Worm (Caenorhabditis elegans) whole organism, L3 larva: ENCODE results near the gene pei-1.

Experiments
- R02D3.7 ChIP-seq: fragments of 150-350 bp; optimal IDR thresholded peaks from 2 replicates; lab custom pipeline; 2014; ENCODE audit warnings: missing biosample characterization, missing genetic modification characterization
- ZK546.5 ChIP-seq: sonication (generic microtip); optimal IDR thresholded peaks from 2 replicates; lab custom pipeline; 2017; ENCODE audit warnings: missing biosample characterization, missing genetic modification characterization
- aly-2 ChIP-seq: fragments of 150-350 bp; optimal IDR thresholded peaks from 2 replicates; lab custom pipeline; 2014; ENCODE audit warnings: missing biosample characterization, missing genetic modification characterization
- ama-1 ChIP-seq: fragments of 150-350 bp; optimal IDR thresholded peaks from 2 replicates; lab custom pipeline; 2018
- ceh-16 ChIP-seq: sonication (generic microtip); optimal IDR thresholded peaks from 2 replicates; lab custom pipeline; 2017; ENCODE audit warnings: missing biosample characterization, missing genetic modification characterization
- ceh-28 ChIP-seq: fragments of 150-350 bp; optimal IDR thresholded peaks from 2 replicates; lab custom pipeline; 2014; ENCODE audit warnings: missing biosample characterization, missing genetic modification reagents, missing genetic modification characterization
- ceh-82 ChIP-seq: fragments of 150-350 bp; optimal IDR thresholded peaks from 2 replicates; lab custom pipeline; 2014; ENCODE audit warnings: missing biosample characterization, missing genetic modification characterization
- ceh-9 ChIP-seq: sonication (generic microtip); optimal IDR thresholded peaks from 2 replicates; lab custom pipeline; 2018; ENCODE audit warnings: missing biosample characterization, missing genetic modification characterization
- egl-27 ChIP-seq: sonication (generic microtip); optimal IDR thresholded peaks from 4 replicates; lab custom pipeline; 2017; ENCODE audit warnings: missing biosample characterization, missing genetic modification reagents, missing genetic modification characterization
- egl-5 ChIP-seq: fragments of 150-350 bp; optimal IDR thresholded peaks from 2 replicates; lab custom pipeline; 2017; ENCODE audit warnings: missing biosample characterization, missing genetic modification reagents, missing genetic modification characterization, inconsistent platforms
- elt-1 ChIP-seq: fragments of 150-350 bp; optimal IDR thresholded peaks from 2 replicates; lab custom pipeline; 2014; ENCODE audit warnings: missing biosample characterization, missing genetic modification characterization
- elt-2 ChIP-seq: sonication (generic microtip); optimal IDR thresholded peaks from 2 replicates; lab custom pipeline; 2016; ENCODE audit warnings: missing genetic modification reagents, mild to moderate bottlenecking, missing genetic modification characterization, missing compliant biosample characterization
- eor-1 ChIP-seq, 2 experiments: fragments of 150-350 bp; optimal IDR thresholded peaks; 2 replicates each; lab custom pipeline; 2014 to 2018; ENCODE audit warnings: missing biosample characterization in 2 of 2, missing genetic modification characterization in 2 of 2
- fkh-10 ChIP-seq: sonication (generic microtip); optimal IDR thresholded peaks from 2 replicates; lab custom pipeline; 2017; ENCODE audit warnings: missing biosample characterization, missing genetic modification reagents, missing genetic modification characterization
- hmg-11 ChIP-seq: sonication (generic microtip); optimal IDR thresholded peaks from 2 replicates; lab custom pipeline; 2016; ENCODE audit warnings: missing genetic modification characterization, missing compliant biosample characterization
- lin-15B ChIP-seq: fragments of 150-350 bp; optimal IDR thresholded peaks from 2 replicates; lab custom pipeline; 2014; ENCODE audit warnings: missing biosample characterization, missing genetic modification characterization
- lin-39 ChIP-seq: fragments of 150-350 bp; optimal IDR thresholded peaks from 2 replicates; lab custom pipeline; 2018; ENCODE audit warnings: missing biosample characterization, missing genetic modification reagents, missing genetic modification characterization
- mdl-1 ChIP-seq: fragments of 150-350 bp; optimal IDR thresholded peaks from 2 replicates; lab custom pipeline; 2014; ENCODE audit warnings: missing biosample characterization, missing genetic modification characterization
- nfya-1 ChIP-seq: sonication (generic microtip); optimal IDR thresholded peaks from 2 replicates; lab custom pipeline; 2017; ENCODE audit warnings: missing genetic modification characterization, mild to moderate bottlenecking, missing compliant biosample characterization, antibody characterized with exemption, moderate library complexity; ENCODE audit not compliant: insufficient read depth
- nhr-12 ChIP-seq: fragments of 150-350 bp; optimal IDR thresholded peaks from 2 replicates; lab custom pipeline; 2014; ENCODE audit warnings: missing biosample characterization, missing genetic modification characterization
- nhr-23 ChIP-seq: fragments of 150-350 bp; optimal IDR thresholded peaks from 2 replicates; lab custom pipeline; 2014; ENCODE audit warnings: missing biosample characterization, missing genetic modification reagents, missing genetic modification characterization
- nhr-237 ChIP-seq: fragments of 150-350 bp; optimal IDR thresholded peaks from 2 replicates; lab custom pipeline; 2014; ENCODE audit warnings: missing biosample characterization, missing genetic modification characterization
- nhr-25 ChIP-seq: sonication (generic microtip); optimal IDR thresholded peaks from 2 replicates; lab custom pipeline; 2017; ENCODE audit warnings: missing biosample characterization, missing genetic modification characterization
- nhr-43 ChIP-seq: sonication (generic microtip); optimal IDR thresholded peaks from 2 replicates; lab custom pipeline; 2016; ENCODE audit warnings: mild to moderate bottlenecking, missing genetic modification characterization, missing compliant biosample characterization; ENCODE audit not compliant: poor library complexity, severe bottlenecking
- nhr-67 ChIP-seq: fragments of 150-350 bp; optimal IDR thresholded peaks from 2 replicates; lab custom pipeline; 2014; ENCODE audit warnings: missing biosample characterization, missing genetic modification characterization
- nhr-76 ChIP-seq: fragments of 150-350 bp; sonication (generic microtip); optimal IDR thresholded peaks from 5 replicates; lab custom pipeline; 2014; ENCODE audit warnings: missing biosample characterization, missing genetic modification characterization
- nhr-77 ChIP-seq: fragments of 150-350 bp; optimal IDR thresholded peaks from 2 replicates; lab custom pipeline; 2014; ENCODE audit warnings: missing biosample characterization, missing genetic modification characterization
- pha-4 ChIP-seq: fragments of 150-350 bp; optimal IDR thresholded peaks from 2 replicates; lab custom pipeline; 2014; ENCODE audit warnings: missing biosample characterization, missing genetic modification reagents, missing genetic modification characterization
- pqm-1 ChIP-seq: fragments of 150-350 bp; optimal IDR thresholded peaks from 2 replicates; lab custom pipeline; 2017; ENCODE audit warnings: missing biosample characterization, missing genetic modification characterization, inconsistent platforms
- snpc-4 ChIP-seq: fragments of 150-350 bp; optimal IDR thresholded peaks from 2 replicates; lab custom pipeline; 2014; ENCODE audit warnings: missing biosample characterization, missing genetic modification characterization
- unc-62 ChIP-seq: fragments of 150-350 bp; sonication (generic microtip); optimal IDR thresholded peaks from 4 replicates; lab custom pipeline; 2014; ENCODE audit warnings: missing biosample characterization, missing genetic modification reagents, missing genetic modification characterization
- ztf-11 ChIP-seq: fragments of 150-350 bp; optimal IDR thresholded peaks from 2 replicates; lab custom pipeline; 2014; ENCODE audit warnings: missing biosample characterization, missing genetic modification characterization
- ztf-4 ChIP-seq: fragments of 150-350 bp; optimal IDR thresholded peaks from 2 replicates; lab custom pipeline; 2014; ENCODE audit warnings: missing biosample characterization, missing genetic modification characterization

The pei-1 gene

DNA sequence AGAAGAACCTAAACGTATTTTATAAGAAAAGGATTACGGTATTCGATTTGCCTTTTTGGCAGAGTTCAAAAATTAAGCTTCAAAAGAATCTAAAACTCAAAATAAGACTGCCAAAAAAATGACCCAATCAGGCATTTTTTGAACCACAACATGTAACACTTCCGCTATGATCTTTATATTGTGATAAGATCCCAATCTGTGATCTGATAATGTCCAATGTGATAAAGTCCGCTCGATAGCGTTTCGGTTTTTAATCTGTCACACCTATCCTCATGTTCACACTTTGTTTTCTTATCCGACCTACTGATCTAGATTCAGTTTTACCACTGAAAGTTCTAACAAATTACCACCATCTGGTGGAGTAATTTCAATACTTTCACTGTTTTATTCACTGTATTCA lies 21.7 kb upstream of the pei-1 start:
- no peak for TF ChIP-seq hmg-11 (tag; lab: Kevin White, UChicago)
- TF ChIP-seq R02D3.7: no peak
- TF ChIP-seq aly-2 (tag; lab: Kevin White, UChicago): no peak
- no peak for TF ChIP-seq nhr-67 (tag; lab: Kevin White, UChicago)
- TF ChIP-seq nfya-1: no peak
- TF ChIP-seq ceh-16 (tag; lab: Kevin White, UChicago): no peak
- no peak for TF ChIP-seq ZK546.5 (tag; lab: Kevin White, UChicago)
- no peak for TF ChIP-seq nhr-77 (tag; lab: Kevin White, UChicago)
- peak; percentile 22 for TF ChIP-seq nhr-23 (tag; lab: Kevin White, UChicago)
- TF ChIP-seq egl-27: no peak
- no peak for TF ChIP-seq lin-39 (tag; lab: Kevin White, UChicago)
- no peak for TF ChIP-seq nhr-43
- no peak for TF ChIP-seq pha-4
- peak; percentile 99 for TF ChIP-seq elt-1 (tag; lab: Kevin White, UChicago)
- no peak for TF ChIP-seq ceh-9 (tag; lab: Kevin White, UChicago)

DNA sequence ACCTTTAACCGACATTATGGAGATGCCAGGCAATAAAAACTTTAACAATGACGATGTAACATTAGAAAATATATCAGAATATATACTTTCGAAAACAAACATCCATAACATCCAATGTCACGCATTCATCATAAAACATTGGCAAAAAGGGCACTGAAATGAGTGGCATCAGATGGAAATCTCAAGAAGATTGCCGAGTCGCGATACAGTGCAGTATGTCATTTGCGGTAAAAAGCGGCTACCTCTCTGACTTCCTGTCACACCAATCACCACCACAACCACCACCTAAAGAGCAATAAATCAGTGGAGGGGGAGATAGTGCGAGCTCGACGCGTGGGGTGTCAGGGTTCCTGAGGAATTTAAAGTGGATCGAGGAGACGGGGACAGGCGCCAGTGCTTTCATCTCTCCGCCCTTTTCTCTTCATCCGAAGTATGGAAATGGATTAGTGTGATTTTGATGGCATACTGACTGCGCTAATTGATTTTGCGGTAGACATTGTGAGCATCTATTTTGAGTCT lies 20.8 kb upstream of the pei-1 start:
- TF ChIP-seq elt-1 (tag; lab: Kevin White, UChicago): peak; percentile 92
- no peak for TF ChIP-seq nhr-76 (tag; lab: Kevin White, UChicago)
- no peak for TF ChIP-seq nhr-43
- no peak for TF ChIP-seq R02D3.7
- no peak for TF ChIP-seq nhr-25 (tag; lab: Kevin White, UChicago)
- TF ChIP-seq, all 47 proteins: peak for 1

DNA sequence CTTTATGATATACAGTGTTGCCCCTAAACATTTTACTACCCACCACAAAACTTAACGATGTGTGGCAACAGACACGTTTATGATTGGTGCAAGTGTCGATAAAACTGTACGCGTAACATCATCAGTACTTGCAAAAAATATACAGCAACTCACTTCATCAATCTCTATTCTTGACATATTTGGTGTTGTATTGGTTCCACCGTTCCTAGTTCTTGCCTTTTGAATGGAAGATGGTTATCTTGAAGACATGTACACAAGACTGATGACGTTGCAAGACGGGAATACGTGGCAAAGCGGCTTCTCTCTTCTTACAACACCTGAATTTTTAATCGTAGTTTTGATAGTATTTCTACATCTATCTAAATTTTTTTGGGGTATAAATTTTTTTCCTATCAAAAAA lies 18.6 kb upstream of the pei-1 start:
- TF ChIP-seq pha-4 (no peak), ZK546.5 (tag; lab: Kevin White, UChicago) (no peak), elt-1 (tag; lab: Kevin White, UChicago) (peak; percentile 92), lin-39 (tag; lab: Kevin White, UChicago) (no peak), nhr-25 (tag; lab: Kevin White, UChicago) (peak; percentile 4)

DNA sequence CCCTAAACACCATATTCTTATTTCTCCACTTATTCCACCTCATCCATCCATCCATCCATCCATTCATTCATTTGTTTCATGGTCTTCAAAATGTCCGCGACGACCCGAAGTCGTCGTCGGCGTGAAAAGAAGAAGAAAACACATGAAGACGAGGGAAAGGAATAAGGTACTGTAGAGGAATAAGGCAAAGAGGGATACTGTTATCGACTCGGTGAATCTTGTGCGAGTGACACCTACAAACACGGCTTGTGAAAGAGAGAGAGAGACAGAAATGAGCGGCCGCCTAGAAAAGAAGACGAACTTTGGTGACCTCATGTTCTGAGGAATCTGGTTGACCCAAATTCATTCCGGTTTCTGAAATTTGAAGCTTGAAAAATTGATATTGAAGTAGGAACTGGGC lies 16.8 kb upstream of the pei-1 start:
- TF ChIP-seq elt-1 (tag; lab: Kevin White, UChicago) (peak; percentile 93), nhr-25 (tag; lab: Kevin White, UChicago) (peak; percentile 55), ama-1 (no peak)

DNA sequence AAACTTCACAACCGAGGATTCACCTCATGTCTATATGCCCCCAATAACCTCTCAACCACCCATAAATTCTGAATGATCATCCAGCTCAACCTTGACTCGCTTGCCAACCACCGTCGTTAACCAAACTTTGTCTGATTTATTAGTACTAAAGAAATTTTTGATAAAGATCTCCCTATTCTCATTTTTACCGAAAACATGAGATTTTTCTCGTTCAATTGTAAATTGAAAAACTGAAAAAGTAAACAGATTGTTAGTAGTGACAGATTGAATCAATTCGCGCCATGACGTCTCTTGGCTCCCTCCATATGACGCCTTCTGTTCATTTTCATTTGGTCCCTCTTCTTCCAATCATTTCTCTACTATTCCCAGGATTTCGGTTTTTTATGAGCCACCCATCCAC lies 15.6 kb upstream of the pei-1 start:
- no peak for TF ChIP-seq pqm-1 (tag; lab: Kevin White, UChicago)
- no peak for TF ChIP-seq mdl-1
- peak; percentile 98 for TF ChIP-seq elt-1 (tag; lab: Kevin White, UChicago)
- no peak for TF ChIP-seq egl-27

DNA sequence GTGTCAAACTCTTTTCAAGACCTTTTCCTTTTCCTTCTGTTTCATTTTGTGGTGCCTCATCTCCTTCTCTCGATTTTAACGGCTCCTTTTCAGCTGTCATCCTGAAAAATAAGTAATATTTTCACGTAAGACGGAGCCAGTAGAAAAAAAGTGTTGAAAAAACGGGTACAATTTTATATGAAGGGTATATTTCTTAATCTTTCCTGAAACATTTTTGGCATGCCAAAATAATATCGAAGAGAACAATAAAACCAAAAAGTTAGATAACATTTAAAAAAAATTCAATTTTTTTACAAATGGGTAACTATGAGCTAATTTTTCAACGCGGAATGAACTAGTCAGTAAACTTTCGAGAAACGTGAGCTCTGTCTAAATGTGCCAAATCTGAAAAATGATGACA lies 9.3 kb upstream of the pei-1 start, which contains the start of gene aat-1:
Gene aat-1 (minus strand): TSS at position 101 of the 400 bp plus-strand sequence.
- TF ChIP-seq ztf-4 (tag; lab: Kevin White, UChicago): no peak
- no peak for TF ChIP-seq pqm-1 (tag; lab: Kevin White, UChicago)
- TF ChIP-seq snpc-4 (tag; lab: Kevin White, UChicago): no peak
- TF ChIP-seq nhr-25 (tag; lab: Kevin White, UChicago): no peak
- TF ChIP-seq ceh-82 (tag; lab: Kevin White, UChicago): no peak
- no peak for TF ChIP-seq ceh-28 (tag; lab: Kevin White, UChicago)
- TF ChIP-seq ztf-11: no peak
- TF ChIP-seq eor-1 (tag; optimal IDR thresholded peaks at IDR 0.05; lab: Kevin White, UChicago): no peak
- no peak for TF ChIP-seq lin-15B (tag; lab: Kevin White, UChicago)
- no peak for TF ChIP-seq mdl-1
- no peak for TF ChIP-seq egl-27
- no peak for TF ChIP-seq elt-2 (tag; lab: Kevin White, UChicago)
- TF ChIP-seq fkh-10: no peak
- TF ChIP-seq unc-62 (GFP tag; lab: Kevin White, UChicago): no peak
- no peak for TF ChIP-seq nhr-12
- TF ChIP-seq nhr-237 (tag; lab: Kevin White, UChicago): no peak
- TF ChIP-seq egl-5: no peak
- TF ChIP-seq pha-4: no peak
